Fruit fly (Drosophila melanogaster) whole organism, pupa: ENCODE results near the gene CG6610.

ENCODE experiments used
- CG10348 ChIP-seq: fragments of 200-800 bp; sonication (Bioruptor generic); IDR thresholded peaks from 2 replicates; pipeline ENCODE4 v1.3.6; 2022; ENCODE audit warnings: missing biosample characterization, missing genetic modification characterization
- CG12605 ChIP-seq: fragments of 200-800 bp; sonication (Bioruptor generic); IDR thresholded peaks from 2 replicates; pipeline ENCODE4 v1.3.6; 2022; ENCODE audit warnings: missing biosample characterization, missing genetic modification characterization
- CG13204 ChIP-seq: fragments of 200-800 bp; sonication (Bioruptor generic); optimal IDR thresholded peaks from 2 replicates; lab custom pipeline; 2018; ENCODE audit warnings: missing biosample characterization, mild to moderate bottlenecking, missing genetic modification characterization, moderate library complexity
- CG14655 ChIP-seq: fragments of 200-800 bp; sonication (Bioruptor generic); optimal IDR thresholded peaks from 3 replicates; lab custom pipeline; 2017; ENCODE audit warnings: mild to moderate bottlenecking, missing biosample characterization, missing genetic modification reagents, missing genetic modification characterization
- CG15710 ChIP-seq: fragments of 200-800 bp; sonication (Bioruptor generic); optimal IDR thresholded peaks from 2 replicates; lab custom pipeline; 2018; ENCODE audit warnings: missing biosample characterization, mild to moderate bottlenecking, missing genetic modification characterization, moderate library complexity
- CG17806 ChIP-seq: fragments of 200-800 bp; sonication (Bioruptor generic); optimal IDR thresholded peaks from 2 replicates; lab custom pipeline; 2018; ENCODE audit warnings: missing biosample characterization, mild to moderate bottlenecking, missing genetic modification characterization, moderate library complexity
- CG32121 ChIP-seq: fragments of 200-800 bp; sonication (Bioruptor generic); IDR thresholded peaks from 2 replicates; pipeline ENCODE4 v1.3.6; 2022; ENCODE audit warnings: missing biosample characterization, missing genetic modification characterization
- CG34367 ChIP-seq: fragments of 200-800 bp; sonication (Bioruptor generic); optimal IDR thresholded peaks from 2 replicates; lab custom pipeline; 2018; ENCODE audit warnings: missing biosample characterization, mild to moderate bottlenecking, missing genetic modification characterization
- CG4496 ChIP-seq: fragments of 200-800 bp; sonication (Bioruptor generic); IDR thresholded peaks from 3 replicates; pipeline ENCODE4 v1.3.6; 2022; ENCODE audit warnings: missing biosample characterization, missing genetic modification characterization
- CG8159 ChIP-seq: fragments of 200-800 bp; sonication (Bioruptor generic); optimal IDR thresholded peaks from 3 replicates; lab custom pipeline; 2018; ENCODE audit warnings: missing biosample characterization, mild to moderate bottlenecking, missing genetic modification characterization, moderate library complexity
- CG8301 ChIP-seq: fragments of 200-800 bp; sonication (Bioruptor generic); optimal IDR thresholded peaks from 2 replicates; lab custom pipeline; 2018; ENCODE audit warnings: missing biosample characterization, mild to moderate bottlenecking, missing genetic modification characterization
- CG9948 ChIP-seq: fragments of 200-800 bp; sonication (Bioruptor generic); optimal IDR thresholded peaks from 2 replicates; lab custom pipeline; 2018; ENCODE audit warnings: missing biosample characterization, mild to moderate bottlenecking, missing genetic modification characterization, moderate library complexity
- D1 ChIP-seq: fragments of 200-800 bp; sonication (Bioruptor generic); optimal IDR thresholded peaks from 2 replicates; lab custom pipeline; 2018; ENCODE audit warnings: missing biosample characterization, mild to moderate bottlenecking, missing genetic modification characterization, moderate library complexity
- EcR ChIP-seq: fragments of 200-800 bp; sonication (Bioruptor generic); optimal IDR thresholded peaks from 3 replicates; lab custom pipeline; 2019; ENCODE audit warnings: missing biosample characterization, missing genetic modification characterization, mild to moderate bottlenecking, moderate library complexity, missing genetic modification reagents
- Ets98B ChIP-seq: fragments of 200-800 bp; sonication (Bioruptor generic); IDR thresholded peaks from 2 replicates; pipeline ENCODE4 v1.3.6; 2022; ENCODE audit warnings: missing biosample characterization, missing genetic modification characterization
- Pif1A ChIP-seq: fragments of 200-800 bp; sonication (Bioruptor generic); optimal IDR thresholded peaks from 3 replicates; lab custom pipeline; 2016; ENCODE audit warnings: missing biosample characterization, missing genetic modification characterization
- Pif1B ChIP-seq: fragments of 200-800 bp; sonication (Bioruptor generic); optimal IDR thresholded peaks from 3 replicates; lab custom pipeline; 2016; ENCODE audit warnings: missing biosample characterization, missing genetic modification characterization
- Snoo ChIP-seq: fragments of 200-800 bp; sonication (Bioruptor generic); optimal IDR thresholded peaks from 3 replicates; lab custom pipeline; 2017; ENCODE audit warnings: missing biosample characterization, mild to moderate bottlenecking, missing genetic modification characterization, inconsistent platforms
- fd96Ca ChIP-seq: fragments of 200-800 bp; sonication (Bioruptor generic); IDR thresholded peaks from 3 replicates; pipeline ENCODE4 v1.3.6; 2022; ENCODE audit warnings: missing biosample characterization, missing genetic modification characterization
- gl ChIP-seq: fragments of 200-800 bp; sonication (Bioruptor generic); optimal IDR thresholded peaks from 2 replicates; lab custom pipeline; 2018; ENCODE audit warnings: missing biosample characterization, mild to moderate bottlenecking, missing genetic modification characterization
- rn ChIP-seq: fragments of 200-800 bp; sonication (Bioruptor generic); IDR thresholded peaks from 2 replicates; pipeline ENCODE4 v1.3.6; 2022; ENCODE audit warnings: missing biosample characterization, missing genetic modification characterization

CG6610 gene

dm6 chr3L:6074975-6075692 is at the start of gene CG6610, which contains the start of gene CG13295:
Gene CG6610, plus strand, starts transcription at chr3L:6075536.
Gene CG13295, minus strand, starts transcription at chr3L:6075245.
- TF ChIP-seq CG9948 (tag; lab: Kevin White, UChicago), result no peak
- TF ChIP-seq CG13204 (GFP tag; lab: Kevin White, UChicago), result no peak
- peak; percentile 41 for TF ChIP-seq Snoo (tag; lab: Kevin White, UChicago)
- TF ChIP-seq rn (GFP tag; lab: Robert Waterston, UW), result no peak
- TF ChIP-seq CG15710 (tag; lab: Kevin White, UChicago), result peak; percentile 69
- no peak for TF ChIP-seq EcR (GFP tag; lab: Kevin White, UChicago)
- peak; percentile 32 for TF ChIP-seq CG34367
- TF ChIP-seq CG10348 (GFP tag; lab: Robert Waterston, UW), result no peak
- no peak for TF ChIP-seq CG12605 (GFP tag; lab: Robert Waterston, UW)
- TF ChIP-seq gl (tag; lab: Kevin White, UChicago), result no peak
- TF ChIP-seq D1 (tag; lab: Kevin White, UChicago), result no peak
- TF ChIP-seq Ets98B (GFP tag; lab: Robert Waterston, UW), result no peak
- peak; percentile 69 for TF ChIP-seq CG8159
- no peak for TF ChIP-seq fd96Ca (GFP tag; lab: Robert Waterston, UW)
- TF ChIP-seq CG17806 (tag; lab: Kevin White, UChicago), result peak; percentile 29
- TF ChIP-seq CG8301 (tag; lab: Kevin White, UChicago), result peak; percentile 27
- no peak for TF ChIP-seq Pif1A
- no peak; the same call in 1 of the 2 replicates for TF ChIP-seq CG32121
- TF ChIP-seq Pif1B (GFP tag; lab: Kevin White, UChicago), result no peak
- TF ChIP-seq CG14655 (GFP tag; lab: Kevin White, UChicago), result peak; percentile 53
- TF ChIP-seq CG4496, result no peak

dm6 chr3L:6033008-6033407 is 42.3 kb upstream of the CG6610 start:
- TF ChIP-seq CG34367 (no peak), Snoo (tag; lab: Kevin White, UChicago) (no peak), CG8301 (tag; lab: Kevin White, UChicago) (no peak), CG13204 (GFP tag; lab: Kevin White, UChicago) (no peak), CG4496 (no peak), CG10348 (GFP tag; lab: Robert Waterston, UW) (no peak), Pif1A (no peak), CG12605 (GFP tag; lab: Robert Waterston, UW) (no peak), rn (GFP tag; lab: Robert Waterston, UW) (no peak), fd96Ca (GFP tag; lab: Robert Waterston, UW) (no peak), CG8159 (no peak), gl (tag; lab: Kevin White, UChicago) (no peak), CG17806 (tag; lab: Kevin White, UChicago) (no peak)

dm6 chr3L:6034511-6034910 is 40.8 kb upstream of the CG6610 start, which contains the start of gene CG10477:
Gene CG10477, minus strand, starts transcription at chr3L:6034611.
- TF ChIP-seq CG15710 (tag; lab: Kevin White, UChicago) (no peak), fd96Ca (GFP tag; lab: Robert Waterston, UW) (no peak), CG14655 (GFP tag; lab: Kevin White, UChicago) (no peak), CG8159 (no peak), Pif1B (GFP tag; lab: Kevin White, UChicago) (no peak), Ets98B (GFP tag; lab: Robert Waterston, UW) (no peak), gl (tag; lab: Kevin White, UChicago) (no peak), CG10348 (GFP tag; lab: Robert Waterston, UW) (no peak), CG8301 (tag; lab: Kevin White, UChicago) (no peak), CG12605 (GFP tag; lab: Robert Waterston, UW) (no peak), CG4496 (no peak), Pif1A (no peak), CG9948 (tag; lab: Kevin White, UChicago) (no peak)

dm6 chr3L:6034916-6035315 is 40.4 kb upstream of the CG6610 start, which contains the start of gene yip7:
Gene yip7, plus strand, starts transcription at chr3L:6035216.
- no peak for TF ChIP-seq CG32121
- TF ChIP-seq Pif1A, result no peak
- TF ChIP-seq rn (GFP tag; lab: Robert Waterston, UW), result no peak
- no peak for TF ChIP-seq CG14655 (GFP tag; lab: Kevin White, UChicago)
- no peak for TF ChIP-seq Snoo (tag; lab: Kevin White, UChicago)
- no peak for TF ChIP-seq gl (tag; lab: Kevin White, UChicago)
- TF ChIP-seq CG13204 (GFP tag; lab: Kevin White, UChicago), result no peak
- TF ChIP-seq CG8301 (tag; lab: Kevin White, UChicago), result no peak
- no peak for TF ChIP-seq CG10348 (GFP tag; lab: Robert Waterston, UW)
- no peak for TF ChIP-seq CG17806 (tag; lab: Kevin White, UChicago)
- no peak for TF ChIP-seq D1 (tag; lab: Kevin White, UChicago)
- no peak for TF ChIP-seq Ets98B (GFP tag; lab: Robert Waterston, UW)
- no peak for TF ChIP-seq CG34367
- no peak for TF ChIP-seq CG9948 (tag; lab: Kevin White, UChicago)
- TF ChIP-seq Pif1B (GFP tag; lab: Kevin White, UChicago), result no peak

dm6 chr3L:6036141-6036540 is 39.2 kb upstream of the CG6610 start:
- TF ChIP-seq CG32121 (no peak), CG8301 (tag; lab: Kevin White, UChicago) (no peak), CG15710 (tag; lab: Kevin White, UChicago) (no peak), CG12605 (GFP tag; lab: Robert Waterston, UW) (no peak), gl (tag; lab: Kevin White, UChicago) (no peak), Ets98B (GFP tag; lab: Robert Waterston, UW) (no peak)
